Worm (Caenorhabditis elegans): ENCODE measurements around the gene akt-1.

Gene akt-1

ce11 chrV:10237959-10238444 is 10.7 kb upstream of the akt-1 start (continued):
- peak; percentile 30 for TF ChIP-seq mes-4 (tag; optimal IDR thresholded peaks at IDR 0.05)
- no peak for TF ChIP-seq somi-1 (GFP tag; optimal IDR thresholded peaks at IDR 0.05)
- TF ChIP-seq Y53G8AR.9 (GFP tag; conservative IDR thresholded peaks at IDR 0.05): peak; percentile 75; the same call in 1 of the 2 replicates
- no peak for TF ChIP-seq sdz-38 (tag; optimal IDR thresholded peaks at IDR 0.05)
- TF ChIP-seq die-1 (tag; optimal IDR thresholded peaks at IDR 0.05): peak; percentile 27
- no peak for TF ChIP-seq akir-1 (GFP tag; optimal IDR thresholded peaks at IDR 0.05)
- no peak for TF ChIP-seq ceh-100 (GFP tag; IDR thresholded peaks at IDR 0.05)
- TF ChIP-seq aptf-2 (GFP tag; conservative IDR thresholded peaks at IDR 0.05): no peak
- no peak for TF ChIP-seq nhr-179 (tag; optimal IDR thresholded peaks at IDR 0.05)
- peak; percentile 9 for TF ChIP-seq B0261.1 (tag; optimal IDR thresholded peaks at IDR 0.05)
- peak; percentile 77 for TF ChIP-seq hrde-1 (tag; optimal IDR thresholded peaks at IDR 0.05; ENCODE audit: borderline replicate concordance)
- peak; percentile 29; the same call in 1 of the 2 replicates for TF ChIP-seq hmg-1.2 (GFP tag; IDR thresholded peaks at IDR 0.05)
- no peak for TF ChIP-seq hlh-26 (GFP tag; conservative IDR thresholded peaks at IDR 0.05)
- TF ChIP-seq F49E8.2 (tag; optimal IDR thresholded peaks at IDR 0.05; ENCODE audit: insufficient read depth): peak; percentile 58
- TF ChIP-seq snpc-4 (GFP tag; optimal IDR thresholded peaks at IDR 0.05): no peak
- TF ChIP-seq snpc-4 (tag; optimal IDR thresholded peaks at IDR 0.05): peak in 1 of 4 experiments; percentile 2
- TF ChIP-seq rcor-1 (GFP tag; IDR thresholded peaks at IDR 0.05): peak; percentile 27; the same call in 1 of the 2 replicates
- TF ChIP-seq attf-6 (GFP tag; IDR thresholded peaks at IDR 0.05): peak; percentile 73; the same call in 1 of the 2 replicates
- peak; percentile 33 for TF ChIP-seq lin-54 (GFP tag; optimal IDR thresholded peaks at IDR 0.05)
- TF ChIP-seq tbx-9 (tag; optimal IDR thresholded peaks at IDR 0.05; ENCODE audit: borderline replicate concordance): no peak
- peak; percentile 85; the same call in 1 of the 2 replicates for TF ChIP-seq Y95B8A.8 (GFP tag; IDR thresholded peaks at IDR 0.05)
- TF ChIP-seq Y79H2A.3 (GFP tag; conservative IDR thresholded peaks at IDR 0.05): peak; percentile 95
- TF ChIP-seq tlf-1 (GFP tag; optimal IDR thresholded peaks at IDR 0.05): peak; percentile 1
- peak; percentile 7 for TF ChIP-seq ztf-18 (tag; optimal IDR thresholded peaks at IDR 0.05)
- peak; percentile 30; the same call in 1 of the 2 replicates for TF ChIP-seq dox-1 (GFP tag; IDR thresholded peaks at IDR 0.05)
- TF ChIP-seq mel-28 (tag; optimal IDR thresholded peaks at IDR 0.05; ENCODE audit: borderline replicate concordance): peak; percentile 74
- TF ChIP-seq hsf-1 (GFP tag; IDR thresholded peaks at IDR 0.05): 0 out of 2 replicates have a peak, but pooled peaks have one; percentile 63
- TF ChIP-seq B0035.1 (tag; optimal IDR thresholded peaks at IDR 0.05): peak; percentile 10
- no peak for TF ChIP-seq unc-62 (GFP tag; optimal IDR thresholded peaks at IDR 0.05)
- peak; percentile 45 for TF ChIP-seq tbp1 (GFP tag; optimal IDR thresholded peaks at IDR 0.05)
- no peak for TF ChIP-seq lin-40 (tag; optimal IDR thresholded peaks at IDR 0.05)
- no peak for TF ChIP-seq nfya-1 (tag; optimal IDR thresholded peaks at IDR 0.05; ENCODE audit: borderline replicate concordance, insufficient read depth)
- TF ChIP-seq D2030.7 (GFP tag; IDR thresholded peaks at IDR 0.05): 0 out of 2 replicates have a peak, but pooled peaks have one; percentile 36
- TF ChIP-seq hmg-20 (GFP tag; IDR thresholded peaks at IDR 0.05): no peak
- peak; percentile 82 for TF ChIP-seq B0336.3 (GFP tag; IDR thresholded peaks at IDR 0.05)
- peak; percentile 89 for TF ChIP-seq ekl-4 (GFP tag; IDR thresholded peaks at IDR 0.05)
- peak; percentile 49; the same call in 1 of the 2 replicates for TF ChIP-seq C17E4.6 (GFP tag; IDR thresholded peaks at IDR 0.05)
- no peak for TF ChIP-seq mxl-1 (tag; optimal IDR thresholded peaks at IDR 0.05)
- peak; percentile 73 for TF ChIP-seq atf-7 (tag; optimal IDR thresholded peaks at IDR 0.05)
- no peak for TF ChIP-seq lag-1 (GFP tag; IDR thresholded peaks at IDR 0.05)
- peak; percentile 59 for TF ChIP-seq Y56A3A.18 (GFP tag; IDR thresholded peaks at IDR 0.05)
- TF ChIP-seq ztf-25 (GFP tag; IDR thresholded peaks at IDR 0.05): peak; percentile 85
- TF ChIP-seq lir-1 (GFP tag; conservative IDR thresholded peaks at IDR 0.05): no peak
- no peak for TF ChIP-seq zfh-2 (GFP tag; conservative IDR thresholded peaks at IDR 0.05)
- TF ChIP-seq ets-4 (GFP tag; optimal IDR thresholded peaks at IDR 0.05): no peak
- TF ChIP-seq lsl-1 (GFP tag; optimal IDR thresholded peaks at IDR 0.05): no peak
- peak; percentile 14; the same call in 1 of the 2 replicates for TF ChIP-seq ceh-91 (GFP tag; IDR thresholded peaks at IDR 0.05)
- TF ChIP-seq fkh-3 (tag; optimal IDR thresholded peaks at IDR 0.05): peak; percentile 54

Data from whole organism, young adult.